Worm (Caenorhabditis elegans) whole organism, young adult: ENCODE measurements around the gene clec-45.

ENCODE experiments used
- B0019.2 ChIP-seq: fragments of 200-800 bp; sonication (Bioruptor generic); conservative IDR thresholded peaks from 2 replicates; pipeline ENCODE4 v1.3.6; 2022; ENCODE audit warnings: missing genetic modification reagents, missing genetic modification characterization, missing compliant biosample characterization
- B0035.1 ChIP-seq: sonication (generic microtip); optimal IDR thresholded peaks from 2 replicates; lab custom pipeline; 2016; ENCODE audit warnings: missing genetic modification characterization, mild to moderate bottlenecking, missing compliant biosample characterization, missing genotype, missing genetic modification reagents
- B0261.1 ChIP-seq: sonication (generic microtip); optimal IDR thresholded peaks from 2 replicates; lab custom pipeline; 2016; ENCODE audit warnings: mild to moderate bottlenecking, missing genetic modification characterization, moderate library complexity, missing compliant biosample characterization
- C17E4.6 ChIP-seq: fragments of 200-800 bp; sonication (Bioruptor generic); IDR thresholded peaks from 2 replicates; pipeline ENCODE4 v1.3.6; 2022; ENCODE audit warnings: missing genetic modification reagents, missing genetic modification characterization, missing compliant biosample characterization
- F22D6.2 ChIP-seq: sonication (generic microtip); optimal IDR thresholded peaks from 2 replicates; lab custom pipeline; 2016; ENCODE audit warnings: mild to moderate bottlenecking, missing genetic modification characterization, missing compliant biosample characterization
- F23B12.7 ChIP-seq: sonication (generic microtip); optimal IDR thresholded peaks from 2 replicates; lab custom pipeline; 2017; ENCODE audit warnings: missing genetic modification characterization, mild to moderate bottlenecking, missing compliant biosample characterization, antibody characterized with exemption, moderate library complexity; ENCODE audit not compliant: insufficient read depth
- F37B4.10 ChIP-seq: fragments of 200-800 bp; sonication (Bioruptor generic); IDR thresholded peaks from 2 replicates; pipeline ENCODE4 v1.3.6; 2022; ENCODE audit warnings: missing genetic modification characterization, missing compliant biosample characterization
- Y53F4B.3 ChIP-seq: fragments of 200-800 bp; sonication (Bioruptor generic); IDR thresholded peaks from 2 replicates; pipeline ENCODE4 v1.3.6; 2022; ENCODE audit warnings: missing genetic modification reagents, missing genetic modification characterization, missing compliant biosample characterization
- aptf-3 ChIP-seq: fragments of 200-800 bp; sonication (Bioruptor generic); IDR thresholded peaks from 2 replicates; pipeline ENCODE4 v1.3.6; 2022; ENCODE audit warnings: missing genetic modification characterization, missing compliant biosample characterization
- attf-5 ChIP-seq: fragments of 200-800 bp; sonication (Bioruptor generic); optimal IDR thresholded peaks from 2 replicates; lab custom pipeline; 2018; ENCODE audit warnings: mild to moderate bottlenecking, missing genetic modification characterization, missing compliant biosample characterization
- bed-1 ChIP-seq: fragments of 200-800 bp; sonication (Bioruptor generic); IDR thresholded peaks from 2 replicates; pipeline ENCODE4 v1.3.6; 2022; ENCODE audit warnings: missing genetic modification reagents, missing genetic modification characterization, missing compliant biosample characterization
- ceh-79 ChIP-seq: sonication (generic microtip); optimal IDR thresholded peaks from 2 replicates; lab custom pipeline; 2017; ENCODE audit warnings: mild to moderate bottlenecking, missing genetic modification characterization, missing compliant biosample characterization
- dpff-1 ChIP-seq: sonication (generic microtip); optimal IDR thresholded peaks from 2 replicates; lab custom pipeline; 2017; ENCODE audit warnings: mild to moderate bottlenecking, missing genetic modification characterization, missing compliant biosample characterization
- ekl-4 ChIP-seq: fragments of 200-800 bp; sonication (Bioruptor generic); IDR thresholded peaks from 2 replicates; pipeline ENCODE4 v1.3.6; 2022; ENCODE audit warnings: missing genetic modification reagents, missing genetic modification characterization, missing compliant biosample characterization
- gei-17 ChIP-seq: fragments of 200-800 bp; sonication (Bioruptor generic); optimal IDR thresholded peaks from 2 replicates; lab custom pipeline; 2018; ENCODE audit warnings: mild to moderate bottlenecking, missing genetic modification characterization, missing compliant biosample characterization
- let-526 ChIP-seq: fragments of 200-800 bp; sonication (Bioruptor generic); IDR thresholded peaks from 2 replicates; pipeline ENCODE4 v1.3.6; 2022; ENCODE audit warnings: missing genetic modification reagents, missing genetic modification characterization, missing compliant biosample characterization
- lin-35 ChIP-seq, 3 experiments: fragments of 150-350 bp in 2 of 3; sonication (generic microtip) in 1 of 3; optimal IDR thresholded peaks; 2 replicates each; lab custom pipeline; 2014 to 2018; ENCODE audit warnings: missing biosample characterization in 3 of 3, missing genetic modification characterization in 3 of 3, missing genetic modification reagents in 3 of 3
- lin-40 ChIP-seq: sonication (generic microtip); optimal IDR thresholded peaks from 2 replicates; lab custom pipeline; 2016; ENCODE audit warnings: missing genetic modification characterization, mild to moderate bottlenecking, missing compliant biosample characterization, missing genotype, missing genetic modification reagents
- madf-10 ChIP-seq: sonication (generic microtip); optimal IDR thresholded peaks from 2 replicates; lab custom pipeline; 2016; ENCODE audit warnings: mild to moderate bottlenecking, missing genetic modification characterization, missing compliant biosample characterization
- mcd-1 ChIP-seq: fragments of 200-800 bp; sonication (Bioruptor generic); IDR thresholded peaks from 2 replicates; pipeline ENCODE4 v1.3.6; 2022; ENCODE audit warnings: missing genetic modification reagents, missing genetic modification characterization, missing compliant biosample characterization
- nfya-1 ChIP-seq: sonication (generic microtip); optimal IDR thresholded peaks from 2 replicates; lab custom pipeline; 2017; ENCODE audit warnings: antibody characterized with exemption, missing compliant biosample characterization, missing genetic modification characterization, borderline replicate concordance; ENCODE audit not compliant: insufficient read depth
- nfya-2 ChIP-seq: fragments of 200-800 bp; sonication (Bioruptor generic); IDR thresholded peaks from 2 replicates; pipeline ENCODE4 v1.3.6; 2022; ENCODE audit warnings: missing genetic modification reagents, missing genetic modification characterization, missing compliant biosample characterization
- nhr-179 ChIP-seq: sonication (generic microtip); optimal IDR thresholded peaks from 2 replicates; lab custom pipeline; 2016; ENCODE audit warnings: mild to moderate bottlenecking, missing genetic modification characterization, missing compliant biosample characterization
- nhr-27 ChIP-seq: fragments of 200-800 bp; sonication (Bioruptor generic); optimal IDR thresholded peaks from 2 replicates; lab custom pipeline; 2018; ENCODE audit warnings: mild to moderate bottlenecking, missing genetic modification characterization, moderate library complexity, missing compliant biosample characterization
- pbrm-1 ChIP-seq: fragments of 200-800 bp; sonication (Bioruptor generic); IDR thresholded peaks from 2 replicates; pipeline ENCODE4 v1.3.6; 2022; ENCODE audit warnings: missing genetic modification reagents, missing genetic modification characterization, missing compliant biosample characterization
- rec-8 ChIP-seq, 2 experiments: sonication (generic microtip); optimal IDR thresholded peaks; 2 replicates each; lab custom pipeline; 2016; ENCODE audit warnings: mild to moderate bottlenecking in 2 of 2, missing genetic modification characterization in 2 of 2, missing genetic modification reagents in 2 of 2, missing genotype in 2 of 2, missing biosample characterization in 1 of 2, missing compliant biosample characterization in 1 of 2, moderate library complexity in 1 of 2
- repo-1 ChIP-seq: sonication (generic microtip); optimal IDR thresholded peaks from 2 replicates; lab custom pipeline; 2017; ENCODE audit warnings: mild to moderate bottlenecking, missing genetic modification characterization, missing compliant biosample characterization
- snpc-1.1 ChIP-seq: sonication (generic microtip); optimal IDR thresholded peaks from 2 replicates; lab custom pipeline; 2017; ENCODE audit warnings: missing genetic modification characterization, mild to moderate bottlenecking, missing compliant biosample characterization, antibody characterized with exemption, moderate library complexity, missing genotype, missing genetic modification reagents; ENCODE audit not compliant: insufficient read depth
- snpc-4 ChIP-seq, 5 experiments: fragments of 150-350 bp in 1 of 5; sonication (generic microtip) in 4 of 5; optimal IDR thresholded peaks; 2 replicates each; lab custom pipeline; 2014 to 2018; ENCODE audit warnings: missing genetic modification characterization in 5 of 5, missing biosample characterization in 3 of 5, antibody characterized with exemption in 2 of 5, mild to moderate bottlenecking in 2 of 5, missing compliant biosample characterization in 2 of 5, missing genotype in 2 of 5, moderate library complexity in 2 of 5, missing genetic modification reagents in 1 of 5
- somi-1 ChIP-seq: fragments of 200-800 bp; sonication (Bioruptor generic); optimal IDR thresholded peaks from 2 replicates; lab custom pipeline; 2018; ENCODE audit warnings: mild to moderate bottlenecking, missing genetic modification characterization, missing compliant biosample characterization
- tbp1 ChIP-seq: fragments of 200-800 bp; sonication (Bioruptor generic); optimal IDR thresholded peaks from 2 replicates; lab custom pipeline; 2018; ENCODE audit warnings: mild to moderate bottlenecking, missing genetic modification characterization, missing compliant biosample characterization
- zim-3 ChIP-seq: sonication (generic microtip); optimal IDR thresholded peaks from 2 replicates; lab custom pipeline; 2017; ENCODE audit warnings: mild to moderate bottlenecking, missing genetic modification characterization, moderate library complexity, missing compliant biosample characterization
- ztf-18 ChIP-seq: sonication (generic microtip); optimal IDR thresholded peaks from 2 replicates; lab custom pipeline; 2016; ENCODE audit warnings: missing genotype, mild to moderate bottlenecking, missing genetic modification characterization, missing compliant biosample characterization
- ztf-22 ChIP-seq: fragments of 200-800 bp; sonication (Bioruptor generic); optimal IDR thresholded peaks from 2 replicates; lab custom pipeline; 2018; ENCODE audit warnings: mild to moderate bottlenecking, missing genetic modification characterization, moderate library complexity, missing compliant biosample characterization
- ztf-25 ChIP-seq: fragments of 200-800 bp; sonication (Bioruptor generic); IDR thresholded peaks from 2 replicates; pipeline ENCODE4 v1.3.6; 2022; ENCODE audit warnings: missing genetic modification reagents, missing genetic modification characterization, missing compliant biosample characterization
- ztf-6 ChIP-seq: fragments of 200-800 bp; sonication (Bioruptor generic); IDR thresholded peaks from 2 replicates; pipeline ENCODE4 v1.3.6; 2022; ENCODE audit warnings: missing genetic modification reagents, missing genetic modification characterization, missing compliant biosample characterization

clec-45 gene

ce11 chrV:7637801-7638200 lies at the start of gene clec-45:
Gene clec-45, plus strand, starts transcription at chrV:7638101.
- TF ChIP-seq F23B12.7 (tag; lab: Kevin White, UChicago) (no peak), tbp1 (GFP tag; lab: Kevin White, UChicago) (no peak), B0261.1 (tag; lab: Kevin White, UChicago) (no peak), ekl-4 (GFP tag; lab: Robert Waterston, UW) (no peak), gei-17 (GFP tag; lab: Kevin White, UChicago) (no peak), rec-8 (tag; optimal IDR thresholded peaks at IDR 0.05; lab: Kevin White, UChicago) (no peak), lin-35 (GFP tag; optimal IDR thresholded peaks at IDR 0.05; lab: Kevin White, UChicago) (no peak), pbrm-1 (no peak), zim-3 (tag; lab: Kevin White, UChicago) (no peak), C17E4.6 (GFP tag; lab: Robert Waterston, UW) (no peak), nfya-1 (tag; lab: Kevin White, UChicago) (no peak), ztf-6 (no peak)

ce11 chrV:7590454-7590853 lies 47.4 kb upstream of the clec-45 start, which contains the start of gene C50E3.6:
Gene C50E3.6, minus strand, starts transcription at chrV:7590554.
- TF ChIP-seq repo-1 (no peak), ceh-79 (tag; lab: Kevin White, UChicago) (no peak)

- TF ChIP-seq snpc-4 (GFP tag; optimal IDR thresholded peaks at IDR 0.05; lab: Kevin White, UChicago) (no peak), snpc-4 (tag; optimal IDR thresholded peaks at IDR 0.05; lab: Kevin White, UChicago) (peak in 2 of 4 experiments; percentile 72 to 81), B0035.1 (tag; lab: Kevin White, UChicago) (no peak), nhr-179 (no peak), mcd-1 (no peak), B0019.2 (GFP tag; lab: Robert Waterston, UW) (no peak), attf-5 (GFP tag; lab: Kevin White, UChicago) (no peak), lin-40 (tag; lab: Kevin White, UChicago) (no peak), ztf-25 (GFP tag; lab: Robert Waterston, UW) (no peak), F23B12.7 (tag; lab: Kevin White, UChicago) (no peak), snpc-1.1 (peak; percentile 59)
- TF ChIP-seq, all 124 proteins: peak for 2
Measured at ce11 chrV:7595132-7595531, 42.8 kb upstream of the clec-45 start.

- TF ChIP-seq snpc-4 (GFP tag; optimal IDR thresholded peaks at IDR 0.05; lab: Kevin White, UChicago) (no peak), snpc-4 (tag; optimal IDR thresholded peaks at IDR 0.05; lab: Kevin White, UChicago) (no peak), nfya-1 (tag; lab: Kevin White, UChicago) (no peak), nfya-2 (GFP tag; lab: Robert Waterston, UW) (no peak), Y53F4B.3 (no peak), B0261.1 (tag; lab: Kevin White, UChicago) (no peak), ztf-18 (tag; lab: Kevin White, UChicago) (no peak), bed-1 (GFP tag; lab: Robert Waterston, UW) (no peak), dpff-1 (tag; lab: Kevin White, UChicago) (no peak), lin-40 (tag; lab: Kevin White, UChicago) (no peak), F37B4.10 (GFP tag; lab: Robert Waterston, UW) (no peak), ztf-22 (no peak), madf-10 (tag; lab: Kevin White, UChicago) (no peak), let-526 (GFP tag; lab: Robert Waterston, UW) (no peak), aptf-3 (GFP tag; lab: Robert Waterston, UW) (no peak), F22D6.2 (no peak), nhr-27 (tag; lab: Kevin White, UChicago) (no peak), somi-1 (no peak)
Measured at ce11 chrV:7598269-7598668, 39.6 kb upstream of the clec-45 start, which contains the start of gene C50E3.7. Gene C50E3.7, minus strand, starts transcription at chrV:7598369.
